Fruit fly (Drosophila melanogaster): ENCODE measurements around the gene CG14355.

CG14355 gene

dm6 chr3R:14108158-14108921 lies 43.4 kb downstream of the CG14355 start, which contains the start of gene CG12402 (continued):
- TF ChIP-seq ham (GFP tag; IDR thresholded peaks at IDR 0.05), result no peak
- peak; percentile 91 for TF ChIP-seq Awh (GFP tag; IDR thresholded peaks at IDR 0.05)
- TF ChIP-seq btn (GFP tag; optimal IDR thresholded peaks at IDR 0.05), result peak; percentile 8
- peak; percentile 81 for TF ChIP-seq CG32772 (GFP tag; IDR thresholded peaks at IDR 0.05)
- TF ChIP-seq gsb (GFP tag; IDR thresholded peaks at IDR 0.05), result peak; percentile 81
- TF ChIP-seq CG3847 (GFP tag; IDR thresholded peaks at IDR 0.05), result peak; percentile 61; the same call in 1 of the 2 replicates
- TF ChIP-seq CG17568 (GFP tag; optimal IDR thresholded peaks at IDR 0.05), result peak; percentile 99
- peak; percentile 88 for TF ChIP-seq CG18599 (GFP tag; optimal IDR thresholded peaks at IDR 0.05)
- TF ChIP-seq CG17829 (tag; optimal IDR thresholded peaks at IDR 0.05), result peak; percentile 91
- peak; percentile 52 for TF ChIP-seq CG9932 (GFP tag; IDR thresholded peaks at IDR 0.05)
- TF ChIP-seq CG10431 (GFP tag; optimal IDR thresholded peaks at IDR 0.05), result no peak
- peak; percentile 29; the same call in 1 of the 2 replicates for TF ChIP-seq CG4404 (GFP tag; IDR thresholded peaks at IDR 0.05)
- TF ChIP-seq CoRest (tag; optimal IDR thresholded peaks at IDR 0.05), result peak; percentile 85
- peak; percentile 64 for TF ChIP-seq CG1647 (GFP tag; optimal IDR thresholded peaks at IDR 0.05)
- TF ChIP-seq Jarid2 (GFP tag; optimal IDR thresholded peaks at IDR 0.05), result peak; percentile 11
- no peak for TF ChIP-seq hb (GFP tag; IDR thresholded peaks at IDR 0.05; ENCODE audit: partially characterized antibody)
- TF ChIP-seq CG10321 (GFP tag; IDR thresholded peaks at IDR 0.05), result peak; percentile 67
- no peak for TF ChIP-seq Lpt (GFP tag; optimal IDR thresholded peaks at IDR 0.05)
- TF ChIP-seq da (GFP tag; optimal IDR thresholded peaks at IDR 0.05), result peak; percentile 45
- TF ChIP-seq CG15479 (GFP tag; optimal IDR thresholded peaks at IDR 0.05), result peak; percentile 30
- peak; percentile 55 for TF ChIP-seq CG31388 (GFP tag; optimal IDR thresholded peaks at IDR 0.05)
- TF ChIP-seq CG10267 (tag; optimal IDR thresholded peaks at IDR 0.05), result peak; percentile 78
- TF ChIP-seq nerfin-2 (GFP tag; IDR thresholded peaks at IDR 0.05; ENCODE audit: partially characterized antibody), result no peak
- peak; percentile 89 for TF ChIP-seq CG12769 (tag; optimal IDR thresholded peaks at IDR 0.05)
- TF ChIP-seq CG11723 (GFP tag; optimal IDR thresholded peaks at IDR 0.05), result peak; percentile 68
- TF ChIP-seq HLHmδ (GFP tag; optimal IDR thresholded peaks at IDR 0.05), result peak; percentile 74
- peak; percentile 96 for TF ChIP-seq pros (GFP tag; optimal IDR thresholded peaks at IDR 0.05)
- no peak for TF ChIP-seq CG8478 (optimal IDR thresholded peaks at IDR 0.05)
- TF ChIP-seq grau (tag; optimal IDR thresholded peaks at IDR 0.05), result peak; percentile 98
- peak; percentile 72 for TF ChIP-seq her (GFP tag; optimal IDR thresholded peaks at IDR 0.05)
- TF ChIP-seq CG10979 (tag; optimal IDR thresholded peaks at IDR 0.05), result peak; percentile 83
- peak; percentile 78 for TF ChIP-seq nmo (GFP tag; optimal IDR thresholded peaks at IDR 0.05)
- TF ChIP-seq CG11398 (GFP tag; optimal IDR thresholded peaks at IDR 0.05), result no peak
- no peak for TF ChIP-seq CG2129 (GFP tag; IDR thresholded peaks at IDR 0.05; ENCODE audit: partially characterized antibody)
- peak; percentile 71 for TF ChIP-seq Abd-B (GFP tag; optimal IDR thresholded peaks at IDR 0.05)
- peak; percentile 69 for TF ChIP-seq lilli (GFP tag; optimal IDR thresholded peaks at IDR 0.05)
- TF ChIP-seq ssp (GFP tag; IDR thresholded peaks at IDR 0.05), result peak; percentile 69
- no peak for TF ChIP-seq lbe (GFP tag; optimal IDR thresholded peaks at IDR 0.05)
- peak; percentile 6 for TF ChIP-seq eyg (GFP tag; optimal IDR thresholded peaks at IDR 0.05)
- peak; percentile 57 for TF ChIP-seq Nf-YB (GFP tag; optimal IDR thresholded peaks at IDR 0.05)
- TF ChIP-seq CG1602 (GFP tag; optimal IDR thresholded peaks at IDR 0.05), result peak; percentile 80
- no peak for TF ChIP-seq corto (GFP tag; optimal IDR thresholded peaks at IDR 0.05)
- TF ChIP-seq hth (optimal IDR thresholded peaks at IDR 0.05), result no peak
- no peak for TF ChIP-seq CG11560 (tag; IDR thresholded peaks at IDR 0.05)
- no peak for TF ChIP-seq Bgb (GFP tag; IDR thresholded peaks at IDR 0.05; ENCODE audit: partially characterized antibody)
- peak; percentile 27 for TF ChIP-seq crc (GFP tag; optimal IDR thresholded peaks at IDR 0.05)

Data from whole organism, embryonic.